Fruit fly (Drosophila melanogaster) whole organism, embryonic: ENCODE data around the gene CG14282.

Source experiments
- Adf1 ChIP-seq: fragments of 200-800 bp; sonication (Bioruptor generic); IDR thresholded peaks from 2 replicates; pipeline ENCODE4 v1.3.6; 2022; ENCODE audit warnings: missing biosample characterization, missing genetic modification characterization
- Atf-2 ChIP-seq: fragments of 200-800 bp; sonication (Bioruptor generic); optimal IDR thresholded peaks from 2 replicates; lab custom pipeline; 2016; ENCODE audit warnings: missing biosample characterization, missing genetic modification characterization
- Awh ChIP-seq: fragments of 200-800 bp; sonication (Bioruptor generic); IDR thresholded peaks from 2 replicates; pipeline ENCODE4, ENCODE4 v1.3.6; 2022; ENCODE audit warnings: missing biosample characterization, missing genetic modification characterization
- CG13123 ChIP-seq: fragments of 200-800 bp; sonication (Bioruptor generic); optimal IDR thresholded peaks from 2 replicates; lab custom pipeline; 2016; ENCODE audit warnings: missing biosample characterization, missing genetic modification characterization
- CG14710 ChIP-seq: fragments of 200-800 bp; sonication (Bioruptor generic); optimal IDR thresholded peaks from 3 replicates; lab custom pipeline; 2019; ENCODE audit warnings: missing biosample characterization, mild to moderate bottlenecking, missing genetic modification characterization, moderate library complexity
- CG15479 ChIP-seq: fragments of 200-800 bp; sonication (Bioruptor generic); optimal IDR thresholded peaks from 3 replicates; lab custom pipeline; 2019; ENCODE audit warnings: missing biosample characterization, mild to moderate bottlenecking, missing genetic modification characterization, moderate library complexity
- CG1603 ChIP-seq: fragments of 200-800 bp; sonication (Bioruptor generic); optimal IDR thresholded peaks from 2 replicates; lab custom pipeline; 2019; ENCODE audit warnings: missing biosample characterization, mild to moderate bottlenecking, missing genetic modification characterization, moderate library complexity
- CG16813 ChIP-seq: fragments of 200-800 bp; sonication (Bioruptor generic); IDR thresholded peaks from 3 replicates; pipeline ENCODE4 v1.3.6; 2022; ENCODE audit warnings: missing biosample characterization, missing genetic modification characterization; ENCODE audit not compliant: partially characterized antibody
- CG17568 ChIP-seq: fragments of 200-800 bp; sonication (Bioruptor generic); optimal IDR thresholded peaks from 2 replicates; lab custom pipeline; 2018; ENCODE audit warnings: missing biosample characterization, mild to moderate bottlenecking, missing genetic modification characterization, moderate library complexity
- CG18262 ChIP-seq: fragments of 200-800 bp; optimal IDR thresholded peaks from 3 replicates; lab custom pipeline; 2019; ENCODE audit warnings: missing biosample characterization, mild to moderate bottlenecking, missing genetic modification characterization, moderate library complexity
- CG31365 ChIP-seq: fragments of 200-800 bp; sonication (Bioruptor generic); optimal IDR thresholded peaks from 2 replicates; lab custom pipeline; 2018; ENCODE audit warnings: missing biosample characterization, mild to moderate bottlenecking, missing genetic modification characterization
- CG3163 ChIP-seq: fragments of 200-800 bp; sonication (Bioruptor generic); optimal IDR thresholded peaks from 3 replicates; lab custom pipeline; 2016; ENCODE audit warnings: missing biosample characterization, missing genetic modification characterization
- CG32532 ChIP-seq: fragments of 200-800 bp; sonication (Bioruptor generic); IDR thresholded peaks from 2 replicates; pipeline ENCODE4 v1.3.6; 2022; ENCODE audit warnings: missing biosample characterization, missing genetic modification characterization
- CG33213 ChIP-seq: fragments of 200-800 bp; sonication (Bioruptor generic); optimal IDR thresholded peaks from 3 replicates; lab custom pipeline; 2016; ENCODE audit warnings: missing biosample characterization, missing genetic modification characterization
- CG4328 ChIP-seq: fragments of 200-800 bp; sonication (Bioruptor generic); optimal IDR thresholded peaks from 3 replicates; lab custom pipeline; 2017; ENCODE audit warnings: missing biosample characterization, missing genetic modification reagents, missing genetic modification characterization
- CG4617 ChIP-seq: fragments of 200-800 bp; sonication (Bioruptor generic); optimal IDR thresholded peaks from 3 replicates; lab custom pipeline; 2016; ENCODE audit warnings: missing biosample characterization, missing genetic modification characterization, borderline replicate concordance
- CG4820 ChIP-seq: fragments of 200-800 bp; sonication (Bioruptor generic); optimal IDR thresholded peaks from 3 replicates; lab custom pipeline; 2016; ENCODE audit warnings: missing biosample characterization, missing genetic modification characterization
- CG6254 ChIP-seq: fragments of 200-800 bp; sonication (Bioruptor generic); optimal IDR thresholded peaks from 3 replicates; lab custom pipeline; 2017; ENCODE audit warnings: mild to moderate bottlenecking, missing biosample characterization, missing genetic modification reagents, missing genetic modification characterization
- CG7556 ChIP-seq: fragments of 200-800 bp; sonication (Bioruptor generic); optimal IDR thresholded peaks from 2 replicates; lab custom pipeline; 2017; ENCODE audit warnings: missing biosample characterization, mild to moderate bottlenecking, missing genetic modification characterization
- CG8924 ChIP-seq: fragments of 200-800 bp; optimal IDR thresholded peaks from 3 replicates; lab custom pipeline; 2019; ENCODE audit warnings: missing biosample characterization, mild to moderate bottlenecking, missing genetic modification characterization, moderate library complexity
- CG8944 ChIP-seq: fragments of 200-800 bp; sonication (Bioruptor generic); optimal IDR thresholded peaks from 3 replicates; lab custom pipeline; 2016; ENCODE audit warnings: missing biosample characterization, missing genetic modification characterization
- CG9727 ChIP-seq: fragments of 200-800 bp; sonication (Bioruptor generic); optimal IDR thresholded peaks from 3 replicates; lab custom pipeline; 2017; ENCODE audit warnings: missing biosample characterization, mild to moderate bottlenecking, missing genetic modification characterization
- Dref ChIP-seq: fragments of 200-800 bp; sonication (Bioruptor generic); IDR thresholded peaks from 2 replicates; pipeline ENCODE4 v1.3.6; 2022; ENCODE audit warnings: missing biosample characterization, missing genetic modification characterization
- Fer3 ChIP-seq: fragments of 200-800 bp; sonication (Bioruptor generic); optimal IDR thresholded peaks from 2 replicates; lab custom pipeline; 2018; ENCODE audit warnings: missing biosample characterization, mild to moderate bottlenecking, missing genetic modification characterization, moderate library complexity
- H15 ChIP-seq: fragments of 200-800 bp; sonication (Bioruptor generic); IDR thresholded peaks from 3 replicates; pipeline ENCODE4 v1.3.6; 2022; ENCODE audit warnings: missing biosample characterization, missing genetic modification characterization
- Jarid2 ChIP-seq: fragments of 200-800 bp; sonication (Bioruptor generic); optimal IDR thresholded peaks from 3 replicates; lab custom pipeline; 2017; ENCODE audit warnings: mild to moderate bottlenecking, missing biosample characterization, missing genetic modification reagents, missing genetic modification characterization
- MBD-R2 ChIP-seq: fragments of 200-800 bp; sonication (Bioruptor generic); IDR thresholded peaks from 2 replicates; pipeline ENCODE4 v1.3.6; 2022; ENCODE audit warnings: missing biosample characterization, missing genetic modification characterization
- Meics ChIP-seq: fragments of 200-800 bp; sonication (Bioruptor generic); optimal IDR thresholded peaks from 2 replicates; lab custom pipeline; 2017; ENCODE audit warnings: missing biosample characterization, mild to moderate bottlenecking, missing genetic modification characterization
- Nf-YB ChIP-seq: fragments of 200-800 bp; sonication (Bioruptor generic); optimal IDR thresholded peaks from 3 replicates; lab custom pipeline; 2019; ENCODE audit warnings: missing biosample characterization, mild to moderate bottlenecking, missing genetic modification characterization, moderate library complexity
- Nf-YC ChIP-seq: fragments of 200-800 bp; optimal IDR thresholded peaks from 3 replicates; lab custom pipeline; 2019; ENCODE audit warnings: missing biosample characterization, mild to moderate bottlenecking, missing genetic modification characterization, moderate library complexity
- Pdp1 ChIP-seq, 2 experiments: fragments of 200-800 bp; sonication (Bioruptor generic); optimal IDR thresholded peaks; 3 replicates each; lab custom pipeline; 2016; ENCODE audit warnings: missing biosample characterization in 2 of 2, missing genetic modification characterization in 2 of 2, mild to moderate bottlenecking in 1 of 2, moderate library complexity in 1 of 2
- Ravus ChIP-seq: fragments of 200-800 bp; sonication (Bioruptor generic); IDR thresholded peaks from 2 replicates; pipeline ENCODE4 v1.3.6; 2022; ENCODE audit warnings: missing biosample characterization, missing genetic modification characterization
- Scr ChIP-seq: fragments of 200-800 bp; sonication (Bioruptor generic); IDR thresholded peaks from 2 replicates; pipeline ENCODE4 v1.3.6; 2022; ENCODE audit warnings: missing biosample characterization, missing genetic modification characterization; ENCODE audit not compliant: partially characterized antibody
- Sox100B ChIP-seq: fragments of 200-800 bp; sonication (Bioruptor generic); optimal IDR thresholded peaks from 3 replicates; lab custom pipeline; 2018; ENCODE audit warnings: missing biosample characterization, mild to moderate bottlenecking, missing genetic modification characterization
- Spps ChIP-seq: fragments of 200-800 bp; sonication (Bioruptor generic); optimal IDR thresholded peaks from 2 replicates; lab custom pipeline; 2018; ENCODE audit warnings: missing biosample characterization, mild to moderate bottlenecking, missing genetic modification characterization
- Trl ChIP-seq, 3 experiments: fragments of >200 bp in 2 of 3; fragments of 200-800 bp in 1 of 3; sonication (Bioruptor generic) in 1 of 3; optimal IDR thresholded peaks; 2 replicates in 1 of 3; 3 replicates in 2 of 3; lab custom pipeline; 2016 to 2017; ENCODE audit warnings: missing biosample characterization in 1 of 3, missing genetic modification characterization in 1 of 3
- ac ChIP-seq: fragments of 200-800 bp; sonication (Bioruptor generic); optimal IDR thresholded peaks from 3 replicates; lab custom pipeline; 2017; ENCODE audit warnings: missing biosample characterization, mild to moderate bottlenecking, missing genetic modification characterization
- az2 ChIP-seq: fragments of 200-800 bp; sonication (Bioruptor generic); optimal IDR thresholded peaks from 3 replicates; lab custom pipeline; 2016; ENCODE audit warnings: missing biosample characterization, missing genetic modification characterization
- crc ChIP-seq: fragments of 200-800 bp; sonication (Bioruptor generic); optimal IDR thresholded peaks from 2 replicates; lab custom pipeline; 2016; ENCODE audit warnings: missing biosample characterization, missing genetic modification characterization
- hbn ChIP-seq: fragments of 200-800 bp; sonication (Bioruptor generic); IDR thresholded peaks from 2 replicates; pipeline ENCODE4 v1.3.6; 2022; ENCODE audit warnings: missing biosample characterization, missing genetic modification characterization; ENCODE audit not compliant: partially characterized antibody
- knrl ChIP-seq: fragments of 200-800 bp; sonication (Bioruptor generic); IDR thresholded peaks from 3 replicates; pipeline ENCODE4 v1.3.6; 2022; ENCODE audit warnings: missing biosample characterization, missing genetic modification characterization; ENCODE audit not compliant: partially characterized antibody
- mirr ChIP-seq: fragments of 200-800 bp; sonication (Bioruptor generic); optimal IDR thresholded peaks from 3 replicates; lab custom pipeline; 2018; ENCODE audit warnings: missing biosample characterization, mild to moderate bottlenecking, missing genetic modification characterization
- nerfin-2 ChIP-seq: fragments of 200-800 bp; sonication (Bioruptor generic); IDR thresholded peaks from 2 replicates; pipeline ENCODE4 v1.3.6; 2022; ENCODE audit warnings: missing biosample characterization, missing genetic modification characterization; ENCODE audit not compliant: partially characterized antibody
- org-1 ChIP-seq: fragments of 200-800 bp; sonication (Bioruptor generic); optimal IDR thresholded peaks from 2 replicates; lab custom pipeline; 2017; ENCODE audit warnings: missing biosample characterization, missing genetic modification characterization
- rib ChIP-seq: fragments of 200-800 bp; sonication (Bioruptor generic); IDR thresholded peaks from 2 replicates; pipeline ENCODE4 v1.3.6; 2022; ENCODE audit warnings: missing biosample characterization, missing genetic modification characterization
- sob ChIP-seq: fragments of 200-800 bp; sonication (Bioruptor generic); IDR thresholded peaks from 2 replicates; pipeline ENCODE4 v1.3.6; 2022; ENCODE audit warnings: missing biosample characterization, missing genetic modification characterization
- ttk ChIP-seq: fragments of 200-800 bp; sonication (Bioruptor generic); IDR thresholded peaks from 2 replicates; pipeline ENCODE4 v2.1.2; 2022; ENCODE audit warnings: missing biosample characterization, missing genetic modification characterization

Gene CG14282

DNA sequence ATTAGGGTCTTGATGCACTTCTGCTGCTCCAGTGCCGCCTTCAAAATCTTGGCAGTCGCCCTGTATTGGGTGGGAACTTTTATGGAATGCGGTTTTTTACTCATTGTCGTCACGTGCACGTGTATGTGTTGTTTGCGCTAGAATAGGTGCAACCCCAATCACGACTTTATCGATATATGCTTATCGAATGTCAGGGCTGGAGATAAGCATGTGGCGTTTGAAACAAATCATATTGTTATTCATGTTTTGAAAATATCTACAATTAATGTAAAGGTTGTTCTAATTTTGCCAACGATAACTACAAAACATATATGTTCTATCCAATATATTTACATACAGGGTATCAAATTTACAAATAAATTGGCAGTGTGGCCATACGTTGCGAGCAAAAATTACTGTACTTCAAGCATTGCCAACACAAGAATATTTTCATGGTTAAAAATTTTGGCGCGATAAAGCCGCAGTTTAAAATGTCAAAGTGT, 14.6 kb upstream of the CG14282 start, which contains the start of the genes CG42359 and Nsun5 (continued):
- peak; percentile 64 for TF ChIP-seq Sox100B (GFP tag; lab: Kevin White, UChicago)
- no peak; the same call in 1 of the 2 replicates for TF ChIP-seq rib
- TF ChIP-seq Pdp1 (GFP tag; optimal IDR thresholded peaks at IDR 0.05; lab: Kevin White, UChicago): peak; percentile 91 to 94
- TF ChIP-seq Nf-YB (GFP tag; lab: Kevin White, UChicago): peak; percentile 70
- TF ChIP-seq Spps (tag; lab: Kevin White, UChicago): peak; percentile 85
- TF ChIP-seq Adf1 (GFP tag; lab: Robert Waterston, UW): peak; percentile 33; the same call in 1 of the 2 replicates
- TF ChIP-seq CG7556 (GFP tag; lab: Kevin White, UChicago): peak; percentile 81
- TF ChIP-seq CG14710 (tag; lab: Kevin White, UChicago): peak; percentile 96
- peak; percentile 86 for TF ChIP-seq Fer3 (tag; lab: Kevin White, UChicago)
- TF ChIP-seq H15 (GFP tag; lab: Robert Waterston, UW): peak; percentile 85; the same call in 2 of the 3 replicates
- TF ChIP-seq CG8944 (GFP tag; lab: Kevin White, UChicago): peak; percentile 95
- TF ChIP-seq CG4617 (GFP tag; lab: Kevin White, UChicago): peak; percentile 90
- TF ChIP-seq Ravus (GFP tag; lab: Robert Waterston, UW): peak; percentile 48; the same call in 1 of the 2 replicates
- peak; percentile 89 for TF ChIP-seq ttk
- peak; percentile 76 for TF ChIP-seq CG17568
- TF ChIP-seq CG9727 (GFP tag; lab: Kevin White, UChicago): peak; percentile 91
- TF ChIP-seq Dref (GFP tag; lab: Robert Waterston, UW): peak; percentile 85
- peak; percentile 66 for TF ChIP-seq CG31365 (tag; lab: Kevin White, UChicago)
- peak; percentile 87 for TF ChIP-seq MBD-R2
- peak; percentile 76 for TF ChIP-seq nerfin-2
- peak; percentile 67 for TF ChIP-seq org-1 (GFP tag; lab: Kevin White, UChicago)
- peak; percentile 90 for TF ChIP-seq CG16813 (GFP tag; lab: Robert Waterston, UW)
- TF ChIP-seq CG3163: peak; percentile 77
- TF ChIP-seq knrl (GFP tag; lab: Robert Waterston, UW): peak; percentile 92
- TF ChIP-seq CG15479 (GFP tag; lab: Kevin White, UChicago): peak; percentile 82
- TF ChIP-seq az2 (GFP tag; lab: Kevin White, UChicago): peak; percentile 93
- peak; percentile 87 for TF ChIP-seq crc
- peak; percentile 92 for TF ChIP-seq CG32532 (GFP tag; lab: Robert Waterston, UW)
- TF ChIP-seq CG1603 (tag; lab: Kevin White, UChicago): peak; percentile 96
- peak; percentile 95 for TF ChIP-seq CG33213 (GFP tag; lab: Kevin White, UChicago)
- TF ChIP-seq CG18262 (tag; lab: Kevin White, UChicago): peak; percentile 86
- no peak for TF ChIP-seq ac (GFP tag; lab: Kevin White, UChicago)
- TF ChIP-seq, all 482 proteins: peak for 451

DNA sequence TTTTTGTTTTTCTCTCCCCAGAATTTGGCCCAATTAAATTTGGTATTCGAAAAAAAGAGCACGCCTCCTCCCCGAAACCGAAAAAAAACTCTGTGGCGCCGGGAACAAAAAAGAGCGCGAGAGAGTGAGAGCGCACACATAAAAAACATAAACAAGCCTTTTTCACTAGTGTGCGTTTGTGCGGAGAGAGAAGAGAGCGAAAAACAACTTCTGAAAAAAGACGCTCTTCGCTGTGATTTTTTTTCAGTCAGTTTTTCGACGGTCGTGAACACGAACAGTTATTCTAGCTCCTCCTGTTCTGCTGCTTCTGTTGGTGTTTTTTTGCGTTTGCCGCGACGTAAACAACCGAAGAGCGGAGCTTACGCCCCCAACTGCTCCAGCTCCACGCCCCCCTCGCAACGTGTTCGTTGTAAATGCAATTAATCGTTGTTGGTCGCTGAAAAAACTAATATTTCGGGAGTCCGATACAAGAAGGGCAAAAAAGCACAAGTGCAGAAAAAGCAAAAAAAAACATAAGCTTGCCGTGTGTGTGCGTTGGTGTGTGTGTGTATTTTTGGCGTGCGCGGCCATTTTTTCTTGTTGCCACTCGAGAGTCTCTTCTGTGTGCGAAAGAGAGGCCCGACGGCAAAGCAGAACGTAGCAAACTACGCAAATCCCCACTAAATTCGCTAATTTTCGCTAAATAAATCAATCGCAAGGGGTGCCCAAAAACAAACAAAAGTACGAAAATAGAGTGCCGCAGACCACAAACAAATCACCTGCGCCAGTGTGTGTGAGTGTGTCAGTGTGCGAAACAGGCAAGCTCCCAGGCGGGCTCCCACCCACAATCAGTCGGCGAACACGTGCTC, 12.6 kb upstream of the CG14282 start, which contains the start of gene sqz:
TSS of gene sqz (plus strand) at position 240 of the 848 bp plus-strand sequence.
- TF ChIP-seq CG4328 (GFP tag; lab: Kevin White, UChicago) (no peak), Nf-YC (tag; lab: Kevin White, UChicago) (peak; percentile 19), CG6254 (GFP tag; lab: Kevin White, UChicago) (peak; percentile 33), mirr (GFP tag; lab: Kevin White, UChicago) (peak; percentile 24), Awh (peak; percentile 57; the same call in 1 of the 2 replicates), Meics (no peak), CG4820 (GFP tag; lab: Kevin White, UChicago) (no peak), Scr (peak; percentile 38), hbn (GFP tag; lab: Robert Waterston, UW) (peak; percentile 45; the same call in 1 of the 2 replicates), sob (GFP tag; lab: Robert Waterston, UW) (peak; percentile 43; the same call in 1 of the 2 replicates), Atf-2 (GFP tag; lab: Kevin White, UChicago) (no peak), CG13123 (GFP tag; lab: Kevin White, UChicago) (no peak), Jarid2 (GFP tag; lab: Kevin White, UChicago) (peak; percentile 95), Trl (optimal IDR thresholded peaks at IDR 0.05; lab: Kevin White, UChicago) (peak; percentile 98), Trl (GFP tag; optimal IDR thresholded peaks at IDR 0.05; lab: Kevin White, UChicago) (peak; percentile 79), CG8924 (tag; lab: Kevin White, UChicago) (peak; percentile 45)
